Worm (Caenorhabditis elegans) whole organism, L2 larva: ENCODE data around the gene ZK666.8.
"Not testable (repeated sequence)": the region's sequence is repeated elsewhere in the genome, so short reads cannot be mapped to it uniquely, and the experiment has no call there.

Experiments
- C34F6.9 ChIP-seq: fragments of 150-350 bp; optimal IDR thresholded peaks from 2 replicates; lab custom pipeline; 2014; ENCODE audit warnings: missing biosample characterization, missing genetic modification characterization
- F13H6.1 ChIP-seq: sonication (generic microtip); optimal IDR thresholded peaks from 2 replicates; lab custom pipeline; 2016; ENCODE audit warnings: missing genetic modification characterization, missing compliant biosample characterization
- R02D3.7 ChIP-seq: fragments of 150-350 bp; optimal IDR thresholded peaks from 2 replicates; lab custom pipeline; 2014; ENCODE audit warnings: missing biosample characterization, missing genetic modification characterization
- Y55F3AM.14 ChIP-seq: fragments of 200-800 bp; sonication (Bioruptor generic); optimal IDR thresholded peaks from 2 replicates; lab custom pipeline; 2018; ENCODE audit warnings: mild to moderate bottlenecking, missing genetic modification characterization, missing compliant biosample characterization
- ZK546.5 ChIP-seq: sonication (generic microtip); optimal IDR thresholded peaks from 2 replicates; lab custom pipeline; 2017; ENCODE audit warnings: missing biosample characterization, missing genetic modification characterization
- alr-1 ChIP-seq: fragments of 150-350 bp; optimal IDR thresholded peaks from 2 replicates; lab custom pipeline; 2014; ENCODE audit warnings: missing biosample characterization, missing genetic modification characterization
- aly-2 ChIP-seq: fragments of 150-350 bp; optimal IDR thresholded peaks from 2 replicates; lab custom pipeline; 2014; ENCODE audit warnings: missing biosample characterization, missing genetic modification characterization
- ama-1 ChIP-seq: fragments of 150-350 bp; optimal IDR thresholded peaks from 2 replicates; lab custom pipeline; 2018; ENCODE audit warnings: inconsistent platforms
- blmp-1 ChIP-seq: sonication (generic microtip); optimal IDR thresholded peaks from 2 replicates; lab custom pipeline; 2017; ENCODE audit warnings: missing genetic modification characterization, mild to moderate bottlenecking, missing compliant biosample characterization, antibody characterized with exemption, moderate library complexity; ENCODE audit not compliant: insufficient read depth
- ceh-16 ChIP-seq: fragments of 150-350 bp; optimal IDR thresholded peaks from 2 replicates; lab custom pipeline; 2014; ENCODE audit warnings: missing biosample characterization, missing genetic modification characterization
- ceh-82 ChIP-seq: fragments of 150-350 bp; optimal IDR thresholded peaks from 2 replicates; lab custom pipeline; 2014; ENCODE audit warnings: missing biosample characterization, missing genetic modification characterization
- crh-2 ChIP-seq: sonication (generic microtip); optimal IDR thresholded peaks from 2 replicates; lab custom pipeline; 2017; ENCODE audit warnings: missing biosample characterization, missing genetic modification characterization
- dmd-4 ChIP-seq: sonication (generic microtip); optimal IDR thresholded peaks from 2 replicates; lab custom pipeline; 2017; ENCODE audit warnings: missing biosample characterization, missing genetic modification characterization
- egl-27 ChIP-seq: sonication (generic microtip); optimal IDR thresholded peaks from 3 replicates; lab custom pipeline; 2017; ENCODE audit warnings: missing biosample characterization, missing genetic modification reagents, missing genetic modification characterization
- elt-3 ChIP-seq: sonication (generic microtip); optimal IDR thresholded peaks from 2 replicates; lab custom pipeline; 2017; ENCODE audit warnings: missing biosample characterization, missing genetic modification characterization
- fos-1 ChIP-seq: fragments of 150-350 bp; optimal IDR thresholded peaks from 2 replicates; lab custom pipeline; 2014; ENCODE audit warnings: missing biosample characterization, missing genetic modification characterization
- gmeb-1 ChIP-seq: fragments of 150-350 bp; optimal IDR thresholded peaks from 2 replicates; lab custom pipeline; 2014; ENCODE audit warnings: missing biosample characterization, missing genetic modification characterization
- lin-11 ChIP-seq: fragments of 150-350 bp; sonication (generic microtip); optimal IDR thresholded peaks from 2 replicates; lab custom pipeline; 2014; ENCODE audit warnings: missing biosample characterization, missing genetic modification characterization, inconsistent platforms, mixed read lengths
- lin-13 ChIP-seq: fragments of 150-350 bp; optimal IDR thresholded peaks from 2 replicates; lab custom pipeline; 2014; ENCODE audit warnings: missing biosample characterization, missing genetic modification reagents, missing genetic modification characterization
- lin-39 ChIP-seq: fragments of 150-350 bp; optimal IDR thresholded peaks from 2 replicates; lab custom pipeline; 2014; ENCODE audit warnings: missing biosample characterization, missing genetic modification reagents, missing genetic modification characterization
- lsy-2 ChIP-seq, 2 experiments: fragments of 150-350 bp in 1 of 2; sonication (generic microtip) in 1 of 2; optimal IDR thresholded peaks; 2 replicates each; lab custom pipeline; 2014 to 2017; ENCODE audit warnings: missing biosample characterization in 2 of 2, missing genetic modification characterization in 2 of 2
- mab-5 ChIP-seq: fragments of 150-350 bp; optimal IDR thresholded peaks from 2 replicates; lab custom pipeline; 2014; ENCODE audit warnings: missing biosample characterization, missing genetic modification characterization
- mbf-1 ChIP-seq: sonication (generic microtip); optimal IDR thresholded peaks from 2 replicates; lab custom pipeline; 2017; ENCODE audit warnings: missing biosample characterization, missing genetic modification characterization
- nhr-11 ChIP-seq: fragments of 150-350 bp; optimal IDR thresholded peaks from 2 replicates; lab custom pipeline; 2014; ENCODE audit warnings: missing biosample characterization, missing genetic modification characterization
- nhr-129 ChIP-seq: fragments of 150-350 bp; optimal IDR thresholded peaks from 2 replicates; lab custom pipeline; 2014; ENCODE audit warnings: missing biosample characterization, missing genetic modification characterization
- nhr-21 ChIP-seq: fragments of 150-350 bp; optimal IDR thresholded peaks from 2 replicates; lab custom pipeline; 2014; ENCODE audit warnings: missing biosample characterization, missing genetic modification characterization
- nhr-23 ChIP-seq: fragments of 150-350 bp; optimal IDR thresholded peaks from 2 replicates; lab custom pipeline; 2014; ENCODE audit warnings: missing biosample characterization, missing genetic modification reagents, missing genetic modification characterization
- nhr-237 ChIP-seq: fragments of 150-350 bp; optimal IDR thresholded peaks from 2 replicates; lab custom pipeline; 2014; ENCODE audit warnings: missing biosample characterization, missing genetic modification characterization
- nhr-25 ChIP-seq: fragments of 150-350 bp; sonication (generic microtip); optimal IDR thresholded peaks from 3 replicates; lab custom pipeline; 2014; ENCODE audit warnings: missing biosample characterization, missing genetic modification characterization
- nhr-6 ChIP-seq: fragments of 150-350 bp; optimal IDR thresholded peaks from 2 replicates; lab custom pipeline; 2014; ENCODE audit warnings: missing biosample characterization, missing genetic modification characterization
- peb-1 ChIP-seq: fragments of 150-350 bp; optimal IDR thresholded peaks from 2 replicates; lab custom pipeline; 2014; ENCODE audit warnings: missing biosample characterization, missing genetic modification characterization
- sem-4 ChIP-seq: fragments of 150-350 bp; optimal IDR thresholded peaks from 2 replicates; lab custom pipeline; 2014; ENCODE audit warnings: missing biosample characterization, missing genetic modification reagents, missing genetic modification characterization
- sma-3 ChIP-seq: sonication (generic microtip); optimal IDR thresholded peaks from 2 replicates; lab custom pipeline; 2016; ENCODE audit warnings: missing genetic modification reagents, missing genetic modification characterization, missing compliant biosample characterization
- sma-9 ChIP-seq, 2 experiments: fragments of 150-350 bp in 1 of 2; sonication (generic microtip) in 1 of 2; optimal IDR thresholded peaks; 2 replicates each; lab custom pipeline; 2014 to 2016; ENCODE audit warnings: missing genetic modification characterization in 2 of 2, mild to moderate bottlenecking in 1 of 2, missing biosample characterization in 1 of 2, missing compliant biosample characterization in 1 of 2, missing genetic modification reagents in 1 of 2, moderate library complexity in 1 of 2
- snpc-4 ChIP-seq: fragments of 150-350 bp; optimal IDR thresholded peaks from 2 replicates; lab custom pipeline; 2014; ENCODE audit warnings: missing biosample characterization, missing genetic modification characterization
- unc-39 ChIP-seq: fragments of 150-350 bp; optimal IDR thresholded peaks from 2 replicates; lab custom pipeline; 2014; ENCODE audit warnings: missing biosample characterization, missing genetic modification characterization
- unc-55 ChIP-seq: fragments of 150-350 bp; sonication (generic microtip); optimal IDR thresholded peaks from 3 replicates; lab custom pipeline; 2014; ENCODE audit warnings: missing biosample characterization, missing genetic modification reagents, missing genetic modification characterization
- unc-62 ChIP-seq: fragments of 150-350 bp; optimal IDR thresholded peaks from 2 replicates; lab custom pipeline; 2014; ENCODE audit warnings: missing biosample characterization, missing genetic modification reagents, missing genetic modification characterization
- zag-1 ChIP-seq: fragments of 150-350 bp; optimal IDR thresholded peaks from 2 replicates; lab custom pipeline; 2014; ENCODE audit warnings: missing biosample characterization, missing genetic modification characterization
- ztf-1 ChIP-seq: fragments of 200-800 bp; sonication (Bioruptor generic); conservative IDR thresholded peaks from 2 replicates; pipeline ENCODE4 v1.3.6; 2022; ENCODE audit warnings: missing genetic modification characterization, missing compliant biosample characterization
- ztf-11 ChIP-seq: sonication (generic microtip); optimal IDR thresholded peaks from 2 replicates; lab custom pipeline; 2017; ENCODE audit warnings: missing biosample characterization, missing genetic modification characterization
- ztf-4 ChIP-seq: fragments of 150-350 bp; optimal IDR thresholded peaks from 2 replicates; lab custom pipeline; 2014; ENCODE audit warnings: missing biosample characterization, missing genetic modification characterization

Gene ZK666.8

ce11 chrII:10493034-10493433 lies at the start of gene ZK666.8:
Gene ZK666.8 (minus strand): TSS chrII:10493134.
- TF ChIP-seq nhr-25 (tag; lab: Kevin White, UChicago); ztf-1; nhr-237 (tag; lab: Kevin White, UChicago): not testable (repeated sequence)

- TF ChIP-seq peb-1 (tag; lab: Kevin White, UChicago) (no peak), ztf-11 (tag; lab: Kevin White, UChicago) (no peak), unc-55 (GFP tag; lab: Kevin White, UChicago) (peak; percentile 79), lin-39 (tag; lab: Kevin White, UChicago) (no peak), ztf-4 (tag; lab: Kevin White, UChicago) (peak; percentile 97), fos-1 (tag; lab: Kevin White, UChicago) (no peak), ZK546.5 (no peak), ceh-16 (tag; lab: Kevin White, UChicago) (no peak), C34F6.9 (tag; lab: Kevin White, UChicago) (peak; percentile 77), sma-9 (GFP tag; optimal IDR thresholded peaks at IDR 0.05; lab: Kevin White, UChicago) (peak; percentile 79), sma-9 (tag; optimal IDR thresholded peaks at IDR 0.05; lab: Kevin White, UChicago) (no peak), mab-5 (tag; lab: Kevin White, UChicago) (peak; percentile 33), crh-2 (tag; lab: Kevin White, UChicago) (peak; percentile 78), ama-1 (lab: Kevin White, UChicago) (peak; percentile 97), blmp-1 (tag; lab: Kevin White, UChicago) (peak; percentile 83), zag-1 (tag; lab: Kevin White, UChicago) (peak; percentile 29), nhr-129 (peak; percentile 80), Y55F3AM.14 (GFP tag; lab: Kevin White, UChicago) (peak; percentile 78), nhr-21 (tag; lab: Kevin White, UChicago) (peak; percentile 79), F13H6.1 (peak; percentile 84), sma-3 (peak; percentile 85), gmeb-1 (tag; lab: Kevin White, UChicago) (peak; percentile 83), nhr-6 (tag; lab: Kevin White, UChicago) (peak; percentile 85), nhr-11 (tag; lab: Kevin White, UChicago) (peak; percentile 53), lsy-2 (tag; optimal IDR thresholded peaks at IDR 0.05; lab: Kevin White, UChicago) (peak; percentile 28 to 89), mbf-1 (tag; lab: Kevin White, UChicago) (peak; percentile 25), nhr-25 (tag; lab: Kevin White, UChicago) (peak; percentile 98), lin-13 (GFP tag; lab: Kevin White, UChicago) (peak; percentile 79), ztf-1 (no peak), sem-4 (tag; lab: Kevin White, UChicago) (peak; percentile 70), R02D3.7 (tag; lab: Kevin White, UChicago) (peak; percentile 80)
- TF ChIP-seq, all 48 proteins: peak for 23
Measured at ce11 chrII:10541923-10542486, 49.1 kb upstream of the ZK666.8 start, which contains the start of gene pro-1. Gene pro-1 (minus strand): TSS chrII:10541996.

ce11 chrII:10539232-10539631 lies 46.3 kb upstream of the ZK666.8 start, which contains the start of gene R166.3:
Gene R166.3 (minus strand): TSS chrII:10539332.
- no peak for TF ChIP-seq zag-1 (tag; lab: Kevin White, UChicago)
- no peak for TF ChIP-seq snpc-4
- TF ChIP-seq Y55F3AM.14 (GFP tag; lab: Kevin White, UChicago): no peak
- TF ChIP-seq fos-1 (tag; lab: Kevin White, UChicago): no peak
- TF ChIP-seq elt-3 (tag; lab: Kevin White, UChicago): no peak
- TF ChIP-seq R02D3.7 (tag; lab: Kevin White, UChicago): no peak
- no peak for TF ChIP-seq lin-39 (tag; lab: Kevin White, UChicago)
- no peak for TF ChIP-seq mbf-1 (tag; lab: Kevin White, UChicago)
- TF ChIP-seq ztf-4 (tag; lab: Kevin White, UChicago): no peak
- TF ChIP-seq ama-1 (lab: Kevin White, UChicago): no peak
- TF ChIP-seq alr-1 (tag; lab: Kevin White, UChicago): no peak
- no peak for TF ChIP-seq aly-2
- no peak for TF ChIP-seq ztf-1

ce11 chrII:10537988-10538387 lies 45.1 kb upstream of the ZK666.8 start:
- TF ChIP-seq sma-3: peak; percentile 73
- peak; percentile 71 for TF ChIP-seq nhr-25 (tag; lab: Kevin White, UChicago)
- TF ChIP-seq gmeb-1 (tag; lab: Kevin White, UChicago): peak; percentile 72
- no peak for TF ChIP-seq unc-39
- TF ChIP-seq unc-62 (GFP tag; lab: Kevin White, UChicago): no peak
- no peak for TF ChIP-seq ceh-82 (tag; lab: Kevin White, UChicago)
- peak; percentile 57 for TF ChIP-seq unc-55 (GFP tag; lab: Kevin White, UChicago)
- TF ChIP-seq alr-1 (tag; lab: Kevin White, UChicago): no peak
- TF ChIP-seq ZK546.5: no peak
- TF ChIP-seq nhr-21 (tag; lab: Kevin White, UChicago): peak; percentile 44
- peak; percentile 55 for TF ChIP-seq F13H6.1
- TF ChIP-seq blmp-1 (tag; lab: Kevin White, UChicago): no peak
- no peak for TF ChIP-seq dmd-4 (tag; lab: Kevin White, UChicago)
- TF ChIP-seq mbf-1 (tag; lab: Kevin White, UChicago): no peak
- peak; percentile 12 for TF ChIP-seq R02D3.7 (tag; lab: Kevin White, UChicago)
- peak; percentile 48 to 80 for TF ChIP-seq lsy-2 (tag; optimal IDR thresholded peaks at IDR 0.05; lab: Kevin White, UChicago)
- TF ChIP-seq nhr-6 (tag; lab: Kevin White, UChicago): no peak
- no peak for TF ChIP-seq nhr-129
- peak; percentile 58 for TF ChIP-seq crh-2 (tag; lab: Kevin White, UChicago)
- no peak for TF ChIP-seq snpc-4
- no peak for TF ChIP-seq lin-11 (tag; lab: Kevin White, UChicago)
- no peak for TF ChIP-seq nhr-23 (tag; lab: Kevin White, UChicago)
- peak; percentile 38 for TF ChIP-seq fos-1 (tag; lab: Kevin White, UChicago)
- no peak for TF ChIP-seq egl-27 (tag; lab: Kevin White, UChicago)
- no peak for TF ChIP-seq ceh-16 (tag; lab: Kevin White, UChicago)
